Worm (Caenorhabditis elegans) whole organism, L2 larva: ENCODE data around the gene dpm-3.

ENCODE experiments used
- ceh-82 ChIP-seq: fragments of 150-350 bp; optimal IDR thresholded peaks from 2 replicates; lab custom pipeline; 2014; ENCODE audit warnings: missing biosample characterization, missing genetic modification characterization
- lin-13 ChIP-seq: fragments of 150-350 bp; optimal IDR thresholded peaks from 2 replicates; lab custom pipeline; 2014; ENCODE audit warnings: missing biosample characterization, missing genetic modification reagents, missing genetic modification characterization
- nhr-11 ChIP-seq: fragments of 150-350 bp; optimal IDR thresholded peaks from 2 replicates; lab custom pipeline; 2014; ENCODE audit warnings: missing biosample characterization, missing genetic modification characterization
- nhr-237 ChIP-seq: fragments of 150-350 bp; optimal IDR thresholded peaks from 2 replicates; lab custom pipeline; 2014; ENCODE audit warnings: missing biosample characterization, missing genetic modification characterization
- nhr-77 ChIP-seq: fragments of 150-350 bp; optimal IDR thresholded peaks from 2 replicates; lab custom pipeline; 2014; ENCODE audit warnings: missing biosample characterization, missing genetic modification characterization
- ztf-4 ChIP-seq: fragments of 150-350 bp; optimal IDR thresholded peaks from 2 replicates; lab custom pipeline; 2014; ENCODE audit warnings: missing biosample characterization, missing genetic modification characterization

DNA sequence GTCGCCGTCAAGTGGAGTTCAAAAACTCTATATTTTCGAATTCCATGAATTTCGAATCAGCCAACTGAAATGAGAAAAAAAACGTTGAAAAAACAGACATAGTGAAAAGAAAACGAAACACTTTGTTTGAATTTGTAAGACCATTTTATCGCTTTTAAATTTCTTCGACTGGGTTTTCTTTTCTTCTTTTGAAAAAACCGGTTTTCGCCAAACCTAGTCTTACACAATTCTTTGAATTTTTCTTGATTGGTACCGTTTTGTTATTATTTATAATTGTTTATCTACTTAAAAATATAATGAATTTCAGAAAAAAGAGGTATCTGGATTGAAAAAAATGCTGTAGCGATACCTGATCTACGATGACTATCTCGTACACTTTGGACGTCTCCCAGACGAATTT lies 41.7 kb upstream of the dpm-3 start, which contains the start of gene best-22:
- TF ChIP-seq ceh-82 (tag; lab: Kevin White, UChicago) (no peak), nhr-237 (no peak), lin-13 (GFP tag; lab: Kevin White, UChicago) (no peak), nhr-77 (tag; lab: Kevin White, UChicago) (no peak), nhr-11 (tag; lab: Kevin White, UChicago) (no peak), ztf-4 (tag; lab: Kevin White, UChicago) (no peak)
